Worm (Caenorhabditis elegans) whole organism, L2 larva: ENCODE results near the gene F54H12.8.

Source experiments
- C34F6.9 ChIP-seq: fragments of 150-350 bp; optimal IDR thresholded peaks from 2 replicates; lab custom pipeline; 2014; ENCODE audit warnings: missing biosample characterization, missing genetic modification characterization
- F13H6.1 ChIP-seq: sonication (generic microtip); optimal IDR thresholded peaks from 2 replicates; lab custom pipeline; 2016; ENCODE audit warnings: missing genetic modification characterization, missing compliant biosample characterization
- Y55F3AM.14 ChIP-seq: fragments of 200-800 bp; sonication (Bioruptor generic); optimal IDR thresholded peaks from 2 replicates; lab custom pipeline; 2018; ENCODE audit warnings: mild to moderate bottlenecking, missing genetic modification characterization, missing compliant biosample characterization
- ZK546.5 ChIP-seq: sonication (generic microtip); optimal IDR thresholded peaks from 2 replicates; lab custom pipeline; 2017; ENCODE audit warnings: missing biosample characterization, missing genetic modification characterization
- alr-1 ChIP-seq: fragments of 150-350 bp; optimal IDR thresholded peaks from 2 replicates; lab custom pipeline; 2014; ENCODE audit warnings: missing biosample characterization, missing genetic modification characterization
- ama-1 ChIP-seq: fragments of 150-350 bp; optimal IDR thresholded peaks from 2 replicates; lab custom pipeline; 2018; ENCODE audit warnings: inconsistent platforms
- blmp-1 ChIP-seq: sonication (generic microtip); optimal IDR thresholded peaks from 2 replicates; lab custom pipeline; 2017; ENCODE audit warnings: missing genetic modification characterization, mild to moderate bottlenecking, missing compliant biosample characterization, antibody characterized with exemption, moderate library complexity; ENCODE audit not compliant: insufficient read depth
- ceh-16 ChIP-seq: fragments of 150-350 bp; optimal IDR thresholded peaks from 2 replicates; lab custom pipeline; 2014; ENCODE audit warnings: missing biosample characterization, missing genetic modification characterization
- ceh-82 ChIP-seq: fragments of 150-350 bp; optimal IDR thresholded peaks from 2 replicates; lab custom pipeline; 2014; ENCODE audit warnings: missing biosample characterization, missing genetic modification characterization
- crh-2 ChIP-seq: sonication (generic microtip); optimal IDR thresholded peaks from 2 replicates; lab custom pipeline; 2017; ENCODE audit warnings: missing biosample characterization, missing genetic modification characterization
- elt-1 ChIP-seq: fragments of 150-350 bp; optimal IDR thresholded peaks from 2 replicates; lab custom pipeline; 2014; ENCODE audit warnings: missing biosample characterization, missing genetic modification characterization
- elt-3 ChIP-seq: sonication (generic microtip); optimal IDR thresholded peaks from 2 replicates; lab custom pipeline; 2017; ENCODE audit warnings: missing biosample characterization, missing genetic modification characterization
- fos-1 ChIP-seq: fragments of 150-350 bp; optimal IDR thresholded peaks from 2 replicates; lab custom pipeline; 2014; ENCODE audit warnings: missing biosample characterization, missing genetic modification characterization
- lin-11 ChIP-seq: fragments of 150-350 bp; sonication (generic microtip); optimal IDR thresholded peaks from 2 replicates; lab custom pipeline; 2014; ENCODE audit warnings: missing biosample characterization, missing genetic modification characterization, inconsistent platforms, mixed read lengths
- lsy-2 ChIP-seq, 2 experiments: fragments of 150-350 bp in 1 of 2; sonication (generic microtip) in 1 of 2; optimal IDR thresholded peaks; 2 replicates each; lab custom pipeline; 2014 to 2017; ENCODE audit warnings: missing biosample characterization in 2 of 2, missing genetic modification characterization in 2 of 2
- mab-5 ChIP-seq: fragments of 150-350 bp; optimal IDR thresholded peaks from 2 replicates; lab custom pipeline; 2014; ENCODE audit warnings: missing biosample characterization, missing genetic modification characterization
- nhr-11 ChIP-seq: fragments of 150-350 bp; optimal IDR thresholded peaks from 2 replicates; lab custom pipeline; 2014; ENCODE audit warnings: missing biosample characterization, missing genetic modification characterization
- nhr-12 ChIP-seq: fragments of 150-350 bp; optimal IDR thresholded peaks from 2 replicates; lab custom pipeline; 2014; ENCODE audit warnings: missing biosample characterization, missing genetic modification characterization
- nhr-129 ChIP-seq: fragments of 150-350 bp; optimal IDR thresholded peaks from 2 replicates; lab custom pipeline; 2014; ENCODE audit warnings: missing biosample characterization, missing genetic modification characterization
- nhr-21 ChIP-seq: fragments of 150-350 bp; optimal IDR thresholded peaks from 2 replicates; lab custom pipeline; 2014; ENCODE audit warnings: missing biosample characterization, missing genetic modification characterization
- nhr-23 ChIP-seq: fragments of 150-350 bp; optimal IDR thresholded peaks from 2 replicates; lab custom pipeline; 2014; ENCODE audit warnings: missing biosample characterization, missing genetic modification reagents, missing genetic modification characterization
- nhr-237 ChIP-seq: fragments of 150-350 bp; optimal IDR thresholded peaks from 2 replicates; lab custom pipeline; 2014; ENCODE audit warnings: missing biosample characterization, missing genetic modification characterization
- nhr-25 ChIP-seq: fragments of 150-350 bp; sonication (generic microtip); optimal IDR thresholded peaks from 3 replicates; lab custom pipeline; 2014; ENCODE audit warnings: missing biosample characterization, missing genetic modification characterization
- nhr-6 ChIP-seq: fragments of 150-350 bp; optimal IDR thresholded peaks from 2 replicates; lab custom pipeline; 2014; ENCODE audit warnings: missing biosample characterization, missing genetic modification characterization
- peb-1 ChIP-seq: fragments of 150-350 bp; optimal IDR thresholded peaks from 2 replicates; lab custom pipeline; 2014; ENCODE audit warnings: missing biosample characterization, missing genetic modification characterization
- sem-4 ChIP-seq: fragments of 150-350 bp; optimal IDR thresholded peaks from 2 replicates; lab custom pipeline; 2014; ENCODE audit warnings: missing biosample characterization, missing genetic modification reagents, missing genetic modification characterization
- skn-1 ChIP-seq: sonication (generic microtip); optimal IDR thresholded peaks from 2 replicates; lab custom pipeline; 2017; ENCODE audit warnings: missing biosample characterization, missing genetic modification characterization
- sma-3 ChIP-seq: sonication (generic microtip); optimal IDR thresholded peaks from 2 replicates; lab custom pipeline; 2016; ENCODE audit warnings: missing genetic modification reagents, missing genetic modification characterization, missing compliant biosample characterization
- sma-9 ChIP-seq, 2 experiments: fragments of 150-350 bp in 1 of 2; sonication (generic microtip) in 1 of 2; optimal IDR thresholded peaks; 2 replicates each; lab custom pipeline; 2014 to 2016; ENCODE audit warnings: missing genetic modification characterization in 2 of 2, mild to moderate bottlenecking in 1 of 2, missing biosample characterization in 1 of 2, missing compliant biosample characterization in 1 of 2, missing genetic modification reagents in 1 of 2, moderate library complexity in 1 of 2
- snpc-4 ChIP-seq: fragments of 150-350 bp; optimal IDR thresholded peaks from 2 replicates; lab custom pipeline; 2014; ENCODE audit warnings: missing biosample characterization, missing genetic modification characterization
- unc-55 ChIP-seq: fragments of 150-350 bp; sonication (generic microtip); optimal IDR thresholded peaks from 3 replicates; lab custom pipeline; 2014; ENCODE audit warnings: missing biosample characterization, missing genetic modification reagents, missing genetic modification characterization
- ztf-1 ChIP-seq: fragments of 200-800 bp; sonication (Bioruptor generic); conservative IDR thresholded peaks from 2 replicates; pipeline ENCODE4 v1.3.6; 2022; ENCODE audit warnings: missing genetic modification characterization, missing compliant biosample characterization
- ztf-11 ChIP-seq: sonication (generic microtip); optimal IDR thresholded peaks from 2 replicates; lab custom pipeline; 2017; ENCODE audit warnings: missing biosample characterization, missing genetic modification characterization
- ztf-4 ChIP-seq: fragments of 150-350 bp; optimal IDR thresholded peaks from 2 replicates; lab custom pipeline; 2014; ENCODE audit warnings: missing biosample characterization, missing genetic modification characterization

The F54H12.8 gene

DNA sequence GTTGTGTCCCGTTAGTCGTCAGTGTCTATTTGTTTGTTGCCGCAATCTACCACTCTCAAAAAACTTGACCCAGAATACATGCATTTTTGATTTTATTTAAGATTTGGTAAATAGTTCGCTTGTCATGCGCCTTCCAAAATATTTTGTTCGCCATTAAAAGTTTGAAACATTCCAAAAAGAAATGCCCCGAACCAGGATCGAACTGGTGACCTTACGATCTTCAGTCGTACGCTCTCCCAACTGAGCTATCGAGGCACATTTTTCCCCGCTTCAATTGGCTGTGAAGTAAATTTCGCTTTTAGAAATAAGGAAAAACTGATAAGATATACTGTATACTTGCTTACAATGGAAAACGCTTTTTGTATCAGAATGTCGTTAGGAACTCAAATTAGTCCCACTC lies 9.3 kb upstream of the F54H12.8 start:
- TF ChIP-seq nhr-21 (tag; lab: Kevin White, UChicago) = peak; percentile 26
- no peak for TF ChIP-seq Y55F3AM.14 (GFP tag; lab: Kevin White, UChicago)

DNA sequence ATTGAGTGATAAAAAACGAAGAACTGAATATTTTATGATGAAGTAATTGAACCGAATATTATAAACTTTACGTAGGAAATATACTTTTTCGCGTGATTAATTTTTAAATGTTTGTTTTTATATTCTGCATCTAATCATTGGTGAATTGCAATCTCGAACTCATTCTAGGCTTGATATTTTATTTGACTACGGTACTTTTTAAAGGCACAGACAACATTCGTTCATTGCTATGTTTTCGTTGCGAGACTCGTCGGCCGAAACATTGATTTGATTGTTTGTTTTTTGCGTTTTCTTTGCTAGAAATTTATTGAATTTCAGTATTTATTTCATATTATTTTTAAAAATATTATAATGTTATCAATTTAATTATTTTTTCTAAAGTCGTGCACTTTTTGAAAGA lies 8.8 kb upstream of the F54H12.8 start, which contains the start of gene C06G4.4:
Gene C06G4.4 (minus strand): TSS at position 36 of the 400 bp plus-strand sequence.
- TF ChIP-seq ceh-82 (tag; lab: Kevin White, UChicago) (no peak), ama-1 (no peak)

DNA sequence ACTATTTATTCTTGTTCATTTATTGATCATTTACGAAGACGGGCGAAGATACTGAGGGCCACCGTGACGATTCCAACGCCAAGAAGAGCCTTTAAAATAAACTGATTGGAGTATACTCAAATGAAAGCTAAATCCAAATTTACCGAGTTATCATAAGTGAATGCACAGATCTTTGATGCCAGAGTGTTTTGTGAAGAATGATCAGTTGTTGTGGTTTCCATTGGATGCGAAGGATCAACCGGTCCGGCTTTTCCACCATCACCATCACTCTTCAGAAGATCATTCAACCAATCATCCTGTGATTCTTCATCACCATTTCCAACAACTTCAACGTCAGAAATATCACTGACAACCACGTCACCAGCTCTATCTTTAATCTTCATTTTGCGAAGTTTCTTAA lies 8.2 kb upstream of the F54H12.8 start:
- TF ChIP-seq F13H6.1 (peak; percentile 26), lin-11 (tag; lab: Kevin White, UChicago) (no peak), sma-9 (GFP tag; optimal IDR thresholded peaks at IDR 0.05; lab: Kevin White, UChicago) (peak; percentile 7), sma-9 (tag; optimal IDR thresholded peaks at IDR 0.05; lab: Kevin White, UChicago) (no peak), unc-55 (GFP tag; lab: Kevin White, UChicago) (no peak), nhr-21 (tag; lab: Kevin White, UChicago) (peak; percentile 45), sma-3 (GFP tag; lab: Kevin White, UChicago) (peak; percentile 11), C34F6.9 (tag; lab: Kevin White, UChicago) (no peak), ztf-11 (tag; lab: Kevin White, UChicago) (no peak), ama-1 (peak; percentile 24)

DNA sequence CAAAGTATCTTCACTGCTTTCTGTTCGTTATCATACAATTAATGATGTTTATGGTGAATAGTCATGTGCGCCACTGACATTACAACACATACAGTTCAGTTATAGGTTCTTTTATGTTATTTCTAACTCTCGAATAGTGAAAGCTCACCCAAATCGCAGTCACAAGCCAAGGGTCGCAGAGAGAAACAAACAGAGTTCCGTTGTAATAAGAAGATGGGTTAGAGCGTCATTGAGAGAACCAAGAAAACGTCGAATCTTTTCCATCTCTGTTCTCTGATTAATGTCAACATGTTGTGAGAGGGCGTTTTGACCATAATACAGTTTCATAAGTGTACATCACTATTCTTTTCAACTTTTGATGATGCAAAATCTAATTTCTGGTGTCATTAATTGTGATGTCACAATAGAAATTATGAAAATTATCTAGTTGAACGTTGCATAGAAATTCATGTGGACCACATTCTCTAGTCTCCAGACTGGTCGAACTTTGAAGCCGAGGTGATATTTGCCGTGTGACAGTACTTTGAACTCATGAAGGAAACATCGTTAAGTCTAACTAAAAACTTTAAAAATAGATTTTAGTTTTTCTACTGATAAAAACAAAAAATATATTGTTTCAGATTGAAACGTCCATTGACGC lies 5.1 kb upstream of the F54H12.8 start:
- TF ChIP-seq crh-2 (peak; percentile 6), ztf-4 (tag; lab: Kevin White, UChicago) (peak; percentile 45), nhr-129 (tag; lab: Kevin White, UChicago) (peak; percentile 65), ztf-11 (tag; lab: Kevin White, UChicago) (no peak), sem-4 (tag; lab: Kevin White, UChicago) (no peak), nhr-25 (tag; lab: Kevin White, UChicago) (peak; percentile 41), ZK546.5 (no peak), elt-3 (tag; lab: Kevin White, UChicago) (no peak), nhr-12 (tag; lab: Kevin White, UChicago) (no peak), ztf-1 (GFP tag; lab: Robert Waterston, UW) (no peak), fos-1 (tag; lab: Kevin White, UChicago) (peak; percentile 29), peb-1 (tag; lab: Kevin White, UChicago) (no peak), nhr-21 (tag; lab: Kevin White, UChicago) (peak; percentile 33), elt-1 (no peak), nhr-23 (tag; lab: Kevin White, UChicago) (no peak), blmp-1 (tag; lab: Kevin White, UChicago) (peak; percentile 83), lsy-2 (tag; optimal IDR thresholded peaks at IDR 0.05; lab: Kevin White, UChicago) (peak in 1 of 2 experiments; percentile 39), sma-9 (GFP tag; optimal IDR thresholded peaks at IDR 0.05; lab: Kevin White, UChicago) (peak; percentile 33), sma-9 (tag; optimal IDR thresholded peaks at IDR 0.05; lab: Kevin White, UChicago) (no peak), nhr-6 (tag; lab: Kevin White, UChicago) (no peak), snpc-4 (tag; lab: Kevin White, UChicago) (no peak), ama-1 (peak; percentile 57), alr-1 (tag; lab: Kevin White, UChicago) (no peak), lin-11 (tag; lab: Kevin White, UChicago) (no peak), C34F6.9 (tag; lab: Kevin White, UChicago) (peak; percentile 15), mab-5 (tag; lab: Kevin White, UChicago) (no peak), Y55F3AM.14 (GFP tag; lab: Kevin White, UChicago) (no peak), nhr-11 (tag; lab: Kevin White, UChicago) (no peak), ceh-16 (no peak), nhr-237 (no peak), skn-1 (no peak)
